Fruit fly (Drosophila melanogaster) ovary, adult (tissue): Measurements from ENCODE around the gene tko.

Source experiments
- CG17801 ChIP-seq: fragments of 200-800 bp; optimal IDR thresholded peaks from 2 replicates; lab custom pipeline; 2019; ENCODE audit warnings: missing biosample characterization, mild to moderate bottlenecking, missing genetic modification characterization, moderate library complexity; ENCODE audit not compliant: partially characterized antibody

Gene tko

dm6 chrX:2440219-2440618 is 3.6 kb downstream of the tko start:
- no peak for TF ChIP-seq CG17801

dm6 chrX:2434913-2435312 is 8.9 kb downstream of the tko start:
- no peak for TF ChIP-seq CG17801

dm6 chrX:2428903-2429302 is 14.9 kb downstream of the tko start, which contains the start of gene gt:
Gene gt (minus strand): TSS chrX:2428967.
- no peak for TF ChIP-seq CG17801

dm6 chrX:2425755-2426154 is 18.0 kb downstream of the tko start, which contains the start of gene CG32797:
Gene CG32797 (minus strand): TSS chrX:2425855.
- no peak for TF ChIP-seq CG17801

dm6 chrX:2419518-2419917 is 24.3 kb downstream of the tko start:
- no peak for TF ChIP-seq CG17801

- TF ChIP-seq CG17801, result no peak
Observed at dm6 chrX:2410805-2411204, 33.0 kb downstream of the tko start, which contains the start of gene CG12496. Gene CG12496 (minus strand): TSS chrX:2410901.

dm6 chrX:2408675-2409163 is 35.1 kb downstream of the tko start:
- TF ChIP-seq CG17801, result no peak

- TF ChIP-seq CG17801, result no peak
Observed at dm6 chrX:2399438-2399837, 44.3 kb downstream of the tko start.

- no peak for TF ChIP-seq CG17801
Observed at dm6 chrX:2396204-2396882, 47.4 kb downstream of the tko start.

- no peak for TF ChIP-seq CG17801
Observed at dm6 chrX:2394516-2394915, 49.3 kb downstream of the tko start.
